Worm (Caenorhabditis elegans) whole organism, midembryonic: ENCODE measurements around the gene rps-14.

Experiments
- T22C8.4 ChIP-seq: fragments of 200-800 bp; sonication (Bioruptor generic); IDR thresholded peaks from 2 replicates; pipeline ENCODE4 v1.3.6; 2022; ENCODE audit warnings: missing genetic modification characterization, missing compliant biosample characterization
- flt-1 ChIP-seq: fragments of 200-800 bp; sonication (Bioruptor generic); IDR thresholded peaks from 2 replicates; pipeline ENCODE4 v1.3.6; 2022; ENCODE audit warnings: missing genetic modification characterization, missing compliant biosample characterization
- klf-2 ChIP-seq: fragments of 200-800 bp; sonication (Bioruptor generic); conservative IDR thresholded peaks from 2 replicates; pipeline ENCODE4 v1.3.6; 2022; ENCODE audit warnings: missing genetic modification reagents, missing genetic modification characterization, missing compliant biosample characterization
- med-1 ChIP-seq: sonication (generic microtip); optimal IDR thresholded peaks from 2 replicates; lab custom pipeline; 2017; ENCODE audit warnings: missing genetic modification characterization, mild to moderate bottlenecking, missing compliant biosample characterization, antibody characterized with exemption, missing genetic modification reagents; ENCODE audit not compliant: insufficient read depth
- tab-1 ChIP-seq: fragments of 200-800 bp; sonication (Bioruptor generic); IDR thresholded peaks from 2 replicates; pipeline ENCODE4 v1.3.6; 2022; ENCODE audit warnings: missing genetic modification characterization, missing compliant biosample characterization
- ztf-23 ChIP-seq: fragments of 200-800 bp; sonication (Bioruptor generic); IDR thresholded peaks from 2 replicates; pipeline ENCODE4 v1.3.6; 2022; ENCODE audit warnings: missing genetic modification reagents, missing genetic modification characterization, missing compliant biosample characterization

DNA sequence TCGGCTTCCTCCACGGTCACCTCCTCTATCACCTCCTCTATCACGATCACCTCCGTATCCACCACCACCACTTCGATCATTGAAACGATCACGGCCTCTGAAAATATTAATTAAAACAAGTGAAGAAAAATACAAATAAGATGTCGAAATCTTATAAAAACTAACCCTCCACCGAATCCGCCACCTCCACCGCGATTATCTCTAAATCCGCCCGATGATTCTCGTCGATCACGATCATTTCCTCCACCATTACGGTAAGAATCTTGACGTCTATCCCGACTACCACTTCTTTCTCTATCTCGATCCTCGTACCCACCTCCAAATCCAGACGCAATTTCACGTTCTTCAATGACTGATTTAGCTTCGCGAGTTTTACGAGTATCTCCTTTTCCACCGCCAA is 20.1 kb downstream of the rps-14 start:
- TF ChIP-seq flt-1 (GFP tag; lab: Robert Waterston, UW) (no peak), ztf-23 (GFP tag; lab: Robert Waterston, UW) (no peak), tab-1 (GFP tag; lab: Robert Waterston, UW) (no peak), med-1 (GFP tag; lab: Kevin White, UChicago) (no peak), klf-2 (no peak), T22C8.4 (GFP tag; lab: Robert Waterston, UW) (no peak)
